Worm (Caenorhabditis elegans) whole organism, early embryonic: Measurements from ENCODE around the gene F49F1.7.

Experiments used
- B0310.2 ChIP-seq: sonication (generic microtip); optimal IDR thresholded peaks from 2 replicates; lab custom pipeline; 2016; ENCODE audit warnings: mild to moderate bottlenecking, missing genetic modification characterization, missing compliant biosample characterization
- F13C5.2 ChIP-seq: sonication (generic microtip); optimal IDR thresholded peaks from 2 replicates; lab custom pipeline; 2017; ENCODE audit warnings: mild to moderate bottlenecking, missing genetic modification characterization, inconsistent platforms, missing compliant biosample characterization
- aly-1 ChIP-seq: sonication (generic microtip); optimal IDR thresholded peaks from 2 replicates; lab custom pipeline; 2016; ENCODE audit warnings: missing genetic modification characterization, missing compliant biosample characterization
- ama-1 ChIP-seq: fragments of 150-350 bp; optimal IDR thresholded peaks from 2 replicates; lab custom pipeline; 2014
- ceh-36 ChIP-seq: sonication (generic microtip); optimal IDR thresholded peaks from 2 replicates; lab custom pipeline; 2016; ENCODE audit warnings: missing genetic modification characterization, inconsistent platforms, missing compliant biosample characterization
- hmbx-1 ChIP-seq: sonication (generic microtip); optimal IDR thresholded peaks from 2 replicates; lab custom pipeline; 2016; ENCODE audit warnings: mild to moderate bottlenecking, missing genetic modification characterization, missing compliant biosample characterization
- pes-1 ChIP-seq: fragments of 200-800 bp; sonication (Bioruptor generic); IDR thresholded peaks from 2 replicates; pipeline ENCODE4 v1.3.6; 2022; ENCODE audit warnings: missing genetic modification reagents, missing genetic modification characterization, missing compliant biosample characterization
- scrt-1 ChIP-seq: fragments of 200-800 bp; sonication (Bioruptor generic); IDR thresholded peaks from 2 replicates; pipeline ENCODE4 v1.3.6; 2022; ENCODE audit warnings: missing genetic modification characterization, missing compliant biosample characterization
- sea-1 ChIP-seq: fragments of 200-800 bp; sonication (Bioruptor generic); conservative IDR thresholded peaks from 2 replicates; pipeline ENCODE4 v1.3.6; 2022; ENCODE audit warnings: missing genetic modification characterization, missing compliant biosample characterization
- tbx-11 ChIP-seq: fragments of 200-800 bp; sonication (Bioruptor generic); IDR thresholded peaks from 2 replicates; pipeline ENCODE4 v1.3.6; 2022; ENCODE audit warnings: missing genetic modification characterization, missing compliant biosample characterization
- tbx-37 ChIP-seq: fragments of 200-800 bp; sonication (Bioruptor generic); conservative IDR thresholded peaks from 2 replicates; pipeline ENCODE4 v1.3.6; 2022; ENCODE audit warnings: missing genetic modification reagents, missing genetic modification characterization, missing compliant biosample characterization
- tra-4 ChIP-seq: sonication (generic microtip); optimal IDR thresholded peaks from 2 replicates; lab custom pipeline; 2017; ENCODE audit warnings: missing genetic modification characterization, missing compliant biosample characterization

- TF ChIP-seq hmbx-1 (no peak), scrt-1 (GFP tag; lab: Robert Waterston, UW) (no peak), F13C5.2 (tag; lab: Kevin White, UChicago) (no peak), tra-4 (tag; lab: Kevin White, UChicago) (no peak), sea-1 (GFP tag; lab: Robert Waterston, UW) (no peak), ama-1 (lab: Kevin White, UChicago) (no peak), tbx-37 (GFP tag; lab: Robert Waterston, UW) (no peak), ceh-36 (tag; lab: Kevin White, UChicago) (no peak), tbx-11 (GFP tag; lab: Robert Waterston, UW) (no peak), B0310.2 (tag; lab: Kevin White, UChicago) (no peak), aly-1 (tag; lab: Kevin White, UChicago) (no peak), pes-1 (GFP tag; lab: Robert Waterston, UW) (no peak)
Measured at ce11 chrIV:4173789-4174188, 48.2 kb upstream of the F49F1.7 start, which contains the start of gene rnp-3.
